Worm (Caenorhabditis elegans): ENCODE data around the gene spp-4.

DNA sequence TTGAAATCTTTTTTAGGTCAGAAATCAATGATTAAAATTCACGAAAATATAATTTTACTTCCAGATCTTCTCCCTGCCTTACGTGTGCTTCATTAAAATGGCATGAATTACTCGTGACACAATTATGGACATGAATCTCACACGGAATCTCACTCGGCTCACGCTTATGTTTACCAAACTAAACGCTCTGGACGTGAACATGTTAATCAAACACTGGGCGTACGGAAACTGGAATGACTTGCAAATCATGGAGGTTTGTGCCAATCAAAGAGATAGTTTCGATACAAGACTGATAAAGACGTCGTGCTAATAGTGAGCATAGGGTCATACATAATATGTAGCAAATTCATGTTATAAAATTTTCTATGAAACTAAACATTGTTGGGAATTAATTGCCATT, 4.0 kb downstream of the spp-4 start:
- TF ChIP-seq ref-1 (GFP tag; conservative IDR thresholded peaks at IDR 0.05) (no peak), T22C8.4 (GFP tag; IDR thresholded peaks at IDR 0.05) (no peak), med-1 (GFP tag; optimal IDR thresholded peaks at IDR 0.05; ENCODE audit: insufficient read depth) (no peak), flt-1 (GFP tag; IDR thresholded peaks at IDR 0.05) (no peak)

All from whole organism, midembryonic.